Worm (Caenorhabditis elegans): ENCODE data around the gene K04E7.1.

K04E7.1 gene

ce11 chrX:6462995-6463462 is 1.2 kb downstream of the K04E7.1 start, which contains the start of gene C15B12.2:
TSS of gene C15B12.2 (plus strand) at chrX:6463412.
- TF ChIP-seq elt-3 (tag; optimal IDR thresholded peaks at IDR 0.05) (no peak), M03D4.4 (tag; optimal IDR thresholded peaks at IDR 0.05) (no peak), snpc-4 (tag; optimal IDR thresholded peaks at IDR 0.05) (no peak), nhr-237 (tag; optimal IDR thresholded peaks at IDR 0.05) (no peak), mab-5 (tag; optimal IDR thresholded peaks at IDR 0.05) (no peak), pha-4 (tag; optimal IDR thresholded peaks at IDR 0.05) (no peak), ceh-83 (GFP tag; optimal IDR thresholded peaks at IDR 0.05) (no peak), unc-120 (tag; optimal IDR thresholded peaks at IDR 0.05; ENCODE audit: poor library complexity, severe bottlenecking) (no peak), drap-1 (GFP tag; optimal IDR thresholded peaks at IDR 0.05) (no peak), lin-32 (GFP tag; optimal IDR thresholded peaks at IDR 0.05) (no peak), nhr-76 (tag; optimal IDR thresholded peaks at IDR 0.05) (no peak), sem-2 (GFP tag; optimal IDR thresholded peaks at IDR 0.05) (no peak), mep-1 (tag; optimal IDR thresholded peaks at IDR 0.05) (no peak), flh-1 (GFP tag; optimal IDR thresholded peaks at IDR 0.05) (no peak)

ce11 chrX:6467462-6467861 is 5.6 kb downstream of the K04E7.1 start, which contains the start of gene C15B12.3:
TSS of gene C15B12.3 (minus strand) at chrX:6467562.
- no peak for TF ChIP-seq ceh-39 (tag; optimal IDR thresholded peaks at IDR 0.05)

ce11 chrX:6468499-6468898 is 6.7 kb downstream of the K04E7.1 start, which contains the start of gene C15B12.9:
TSS of gene C15B12.9 (plus strand) at chrX:6468799.
- no peak for TF ChIP-seq M03D4.4 (tag; optimal IDR thresholded peaks at IDR 0.05)
- no peak for TF ChIP-seq ztf-11 (tag; optimal IDR thresholded peaks at IDR 0.05)
- no peak for TF ChIP-seq sem-2 (GFP tag; optimal IDR thresholded peaks at IDR 0.05)
- TF ChIP-seq unc-120 (tag; optimal IDR thresholded peaks at IDR 0.05; ENCODE audit: poor library complexity, severe bottlenecking) = no peak
- TF ChIP-seq tbx-8 (GFP tag; optimal IDR thresholded peaks at IDR 0.05) = no peak
- no peak for TF ChIP-seq blmp-1 (tag; optimal IDR thresholded peaks at IDR 0.05)
- no peak for TF ChIP-seq nhr-237 (tag; optimal IDR thresholded peaks at IDR 0.05)
- TF ChIP-seq pha-4 (tag; optimal IDR thresholded peaks at IDR 0.05) = no peak
- no peak for TF ChIP-seq lsy-2 (tag; optimal IDR thresholded peaks at IDR 0.05)
- no peak for TF ChIP-seq bed-3 (GFP tag; optimal IDR thresholded peaks at IDR 0.05)
- TF ChIP-seq cnd-1 (tag; optimal IDR thresholded peaks at IDR 0.05) = no peak
- no peak for TF ChIP-seq flh-1 (GFP tag; optimal IDR thresholded peaks at IDR 0.05)
- TF ChIP-seq zip-8 (tag; optimal IDR thresholded peaks at IDR 0.05) = no peak
- no peak for TF ChIP-seq drap-1 (GFP tag; optimal IDR thresholded peaks at IDR 0.05)
- TF ChIP-seq nhr-28 (tag; optimal IDR thresholded peaks at IDR 0.05) = no peak

- TF ChIP-seq ces-1 (GFP tag; optimal IDR thresholded peaks at IDR 0.05) (no peak), sptf-1 (tag; optimal IDR thresholded peaks at IDR 0.05) (no peak), nhr-28 (tag; optimal IDR thresholded peaks at IDR 0.05) (no peak), bed-3 (GFP tag; optimal IDR thresholded peaks at IDR 0.05) (no peak), unc-62 (GFP tag; optimal IDR thresholded peaks at IDR 0.05) (no peak), ham-2 (GFP tag; optimal IDR thresholded peaks at IDR 0.05) (no peak), drap-1 (GFP tag; optimal IDR thresholded peaks at IDR 0.05) (no peak)
These were observed 12.0 kb downstream of the K04E7.1 start, which contains the start of the genes C15B12.4 and C15B12.8 for ce11 chrX:6473698-6474314. TSS of gene C15B12.4 (minus strand) at chrX:6473748. TSS of gene C15B12.8 (plus strand) at chrX:6474264.

ce11 chrX:6476540-6476939 is 14.7 kb downstream of the K04E7.1 start, which contains the start of gene C15B12.1:
TSS of gene C15B12.1 (plus strand) at chrX:6476810.
- TF ChIP-seq nhr-237 (tag; optimal IDR thresholded peaks at IDR 0.05) (no peak), ceh-83 (GFP tag; optimal IDR thresholded peaks at IDR 0.05) (no peak), sptf-1 (tag; optimal IDR thresholded peaks at IDR 0.05) (no peak), blmp-1 (tag; optimal IDR thresholded peaks at IDR 0.05) (no peak), unc-120 (tag; optimal IDR thresholded peaks at IDR 0.05; ENCODE audit: poor library complexity, severe bottlenecking) (no peak), ceh-43 (GFP tag; optimal IDR thresholded peaks at IDR 0.05) (no peak), ham-2 (GFP tag; optimal IDR thresholded peaks at IDR 0.05) (no peak), cnd-1 (tag; optimal IDR thresholded peaks at IDR 0.05) (no peak), unc-39 (tag; optimal IDR thresholded peaks at IDR 0.05) (no peak), elt-1 (tag; optimal IDR thresholded peaks at IDR 0.05; ENCODE audit: borderline replicate concordance, insufficient read depth) (no peak)

All from whole organism, mixed stage, embryonic.